Worm (Caenorhabditis elegans) whole organism, young adult: ENCODE data around the gene fipr-25.

Experiments
- dpff-1 ChIP-seq: sonication (generic microtip); optimal IDR thresholded peaks from 2 replicates; lab custom pipeline; 2017; ENCODE audit warnings: mild to moderate bottlenecking, missing genetic modification characterization, missing compliant biosample characterization
- dpl-1 ChIP-seq: fragments of 150-350 bp; optimal IDR thresholded peaks from 2 replicates; lab custom pipeline; 2014; ENCODE audit warnings: missing biosample characterization, missing genetic modification reagents, missing genetic modification characterization
- mxl-1 ChIP-seq: sonication (generic microtip); optimal IDR thresholded peaks from 2 replicates; lab custom pipeline; 2016; ENCODE audit warnings: missing genetic modification characterization, missing compliant biosample characterization
- tbx-9 ChIP-seq: sonication (generic microtip); optimal IDR thresholded peaks from 2 replicates; lab custom pipeline; 2016; ENCODE audit warnings: borderline replicate concordance, missing genetic modification characterization, inconsistent platforms, missing compliant biosample characterization
- unc-62 ChIP-seq: fragments of 150-350 bp; optimal IDR thresholded peaks from 2 replicates; lab custom pipeline; 2014; ENCODE audit warnings: missing biosample characterization, missing genetic modification reagents, missing genetic modification characterization

DNA sequence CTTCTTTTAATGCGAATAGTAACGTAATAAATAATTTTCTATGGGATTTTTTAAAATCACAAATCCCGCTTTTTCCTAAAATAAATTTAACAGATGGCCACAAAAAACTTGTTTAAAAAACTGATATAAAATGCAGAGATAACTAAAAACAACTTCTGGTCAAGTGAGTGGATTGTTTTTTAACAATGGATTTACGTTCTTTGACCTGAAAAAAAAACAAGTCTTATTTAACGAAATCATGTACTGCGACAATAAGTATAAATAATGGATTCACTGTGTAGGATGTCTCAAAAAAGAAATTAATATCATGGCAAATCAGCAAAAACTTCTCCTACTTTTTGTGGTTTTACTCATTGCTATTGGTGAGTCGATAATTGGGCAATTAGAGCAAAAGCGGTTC lies at the start of gene fipr-25:
- no peak for TF ChIP-seq unc-62
- TF ChIP-seq dpl-1 (GFP tag; lab: Kevin White, UChicago), result no peak
- no peak for TF ChIP-seq dpff-1 (tag; lab: Kevin White, UChicago)
- TF ChIP-seq tbx-9 (tag; lab: Kevin White, UChicago), result no peak
- TF ChIP-seq mxl-1, result no peak
